Worm (Caenorhabditis elegans) whole organism, early embryonic: Measurements from ENCODE around the gene pccb-1.

Source experiments
- B0310.2 ChIP-seq: sonication (generic microtip); optimal IDR thresholded peaks from 2 replicates; lab custom pipeline; 2016; ENCODE audit warnings: mild to moderate bottlenecking, missing genetic modification characterization, missing compliant biosample characterization
- F13C5.2 ChIP-seq: sonication (generic microtip); optimal IDR thresholded peaks from 2 replicates; lab custom pipeline; 2017; ENCODE audit warnings: mild to moderate bottlenecking, missing genetic modification characterization, inconsistent platforms, missing compliant biosample characterization
- aly-1 ChIP-seq: sonication (generic microtip); optimal IDR thresholded peaks from 2 replicates; lab custom pipeline; 2016; ENCODE audit warnings: missing genetic modification characterization, missing compliant biosample characterization
- ama-1 ChIP-seq: fragments of 150-350 bp; optimal IDR thresholded peaks from 2 replicates; lab custom pipeline; 2014
- ceh-13 ChIP-seq: fragments of 200-800 bp; sonication (Bioruptor generic); optimal IDR thresholded peaks from 2 replicates; lab custom pipeline; 2018; ENCODE audit warnings: mild to moderate bottlenecking, missing genetic modification characterization, missing compliant biosample characterization
- ceh-36 ChIP-seq: sonication (generic microtip); optimal IDR thresholded peaks from 2 replicates; lab custom pipeline; 2016; ENCODE audit warnings: missing genetic modification characterization, inconsistent platforms, missing compliant biosample characterization
- ets-7 ChIP-seq: sonication (generic microtip); optimal IDR thresholded peaks from 2 replicates; lab custom pipeline; 2016; ENCODE audit warnings: missing genotype, missing genetic modification characterization, missing compliant biosample characterization
- flt-1 ChIP-seq: fragments of 200-800 bp; sonication (Bioruptor generic); IDR thresholded peaks from 2 replicates; pipeline ENCODE4 v1.3.6; 2022; ENCODE audit warnings: missing genetic modification characterization, missing compliant biosample characterization
- hmbx-1 ChIP-seq: sonication (generic microtip); optimal IDR thresholded peaks from 2 replicates; lab custom pipeline; 2016; ENCODE audit warnings: mild to moderate bottlenecking, missing genetic modification characterization, missing compliant biosample characterization
- hmg-4 ChIP-seq: fragments of 200-800 bp; sonication (Bioruptor generic); optimal IDR thresholded peaks from 2 replicates; lab custom pipeline; 2018; ENCODE audit warnings: mild to moderate bottlenecking, missing genetic modification characterization, missing compliant biosample characterization
- hnd-1 ChIP-seq: sonication (generic microtip); optimal IDR thresholded peaks from 2 replicates; lab custom pipeline; 2016; ENCODE audit warnings: missing genetic modification characterization, missing compliant biosample characterization
- pes-1 ChIP-seq: fragments of 200-800 bp; sonication (Bioruptor generic); IDR thresholded peaks from 2 replicates; pipeline ENCODE4 v1.3.6; 2022; ENCODE audit warnings: missing genetic modification reagents, missing genetic modification characterization, missing compliant biosample characterization
- scrt-1 ChIP-seq: fragments of 200-800 bp; sonication (Bioruptor generic); IDR thresholded peaks from 2 replicates; pipeline ENCODE4 v1.3.6; 2022; ENCODE audit warnings: missing genetic modification characterization, missing compliant biosample characterization
- sea-1 ChIP-seq: fragments of 200-800 bp; sonication (Bioruptor generic); conservative IDR thresholded peaks from 2 replicates; pipeline ENCODE4 v1.3.6; 2022; ENCODE audit warnings: missing genetic modification characterization, missing compliant biosample characterization
- tbx-11 ChIP-seq: fragments of 200-800 bp; sonication (Bioruptor generic); IDR thresholded peaks from 2 replicates; pipeline ENCODE4 v1.3.6; 2022; ENCODE audit warnings: missing genetic modification characterization, missing compliant biosample characterization
- tbx-37 ChIP-seq: fragments of 200-800 bp; sonication (Bioruptor generic); conservative IDR thresholded peaks from 2 replicates; pipeline ENCODE4 v1.3.6; 2022; ENCODE audit warnings: missing genetic modification reagents, missing genetic modification characterization, missing compliant biosample characterization
- tra-4 ChIP-seq: sonication (generic microtip); optimal IDR thresholded peaks from 2 replicates; lab custom pipeline; 2017; ENCODE audit warnings: missing genetic modification characterization, missing compliant biosample characterization

The pccb-1 gene

ce11 chrX:3089423-3089822, at the start of gene pccb-1:
Gene pccb-1, plus strand, starts transcription at chrX:3089549.
- no peak for TF ChIP-seq pes-1
- no peak for TF ChIP-seq hmg-4 (GFP tag; lab: Kevin White, UChicago)
- TF ChIP-seq sea-1 (GFP tag; lab: Robert Waterston, UW) = no peak
- no peak for TF ChIP-seq tbx-37 (GFP tag; lab: Robert Waterston, UW)
- TF ChIP-seq ceh-13 (GFP tag; lab: Kevin White, UChicago) = no peak
- no peak for TF ChIP-seq ets-7 (tag; lab: Kevin White, UChicago)
- no peak for TF ChIP-seq F13C5.2 (tag; lab: Kevin White, UChicago)
- no peak for TF ChIP-seq tra-4 (tag; lab: Kevin White, UChicago)
- no peak for TF ChIP-seq B0310.2 (tag; lab: Kevin White, UChicago)

- TF ChIP-seq flt-1 (no peak), pes-1 (no peak), aly-1 (tag; lab: Kevin White, UChicago) (no peak), ceh-36 (tag; lab: Kevin White, UChicago) (no peak), ama-1 (lab: Kevin White, UChicago) (no peak), ets-7 (tag; lab: Kevin White, UChicago) (no peak), hmbx-1 (tag; lab: Kevin White, UChicago) (no peak), tra-4 (tag; lab: Kevin White, UChicago) (no peak), hnd-1 (no peak), tbx-37 (GFP tag; lab: Robert Waterston, UW) (no peak), B0310.2 (tag; lab: Kevin White, UChicago) (no peak)
Observed at ce11 chrX:3040021-3040420, 49.3 kb upstream of the pccb-1 start.

ce11 chrX:3040609-3041008, 48.7 kb upstream of the pccb-1 start:
- TF ChIP-seq hmg-4 (GFP tag; lab: Kevin White, UChicago) (peak; percentile 50), tbx-37 (GFP tag; lab: Robert Waterston, UW) (no peak)

- TF ChIP-seq ama-1 (lab: Kevin White, UChicago) (no peak), ets-7 (tag; lab: Kevin White, UChicago) (no peak), flt-1 (no peak), tbx-11 (GFP tag; lab: Robert Waterston, UW) (no peak), hmg-4 (GFP tag; lab: Kevin White, UChicago) (no peak), scrt-1 (GFP tag; lab: Robert Waterston, UW) (no peak)
Observed at ce11 chrX:3045466-3045865, 43.9 kb upstream of the pccb-1 start, which contains the start of gene cnnm-3. Gene cnnm-3, minus strand, starts transcription at chrX:3045847.

- TF ChIP-seq flt-1 (no peak), ceh-13 (GFP tag; lab: Kevin White, UChicago) (no peak), hmg-4 (GFP tag; lab: Kevin White, UChicago) (no peak), tra-4 (tag; lab: Kevin White, UChicago) (no peak), pes-1 (no peak), tbx-11 (GFP tag; lab: Robert Waterston, UW) (no peak), ets-7 (tag; lab: Kevin White, UChicago) (no peak), sea-1 (GFP tag; lab: Robert Waterston, UW) (no peak), B0310.2 (tag; lab: Kevin White, UChicago) (no peak), F13C5.2 (tag; lab: Kevin White, UChicago) (no peak), hnd-1 (no peak), tbx-37 (GFP tag; lab: Robert Waterston, UW) (no peak)
Observed at ce11 chrX:3047224-3047623, 42.1 kb upstream of the pccb-1 start.

- TF ChIP-seq aly-1 (tag; lab: Kevin White, UChicago) = no peak
- TF ChIP-seq hmbx-1 (tag; lab: Kevin White, UChicago) = no peak
Observed at ce11 chrX:3048696-3049095, 40.7 kb upstream of the pccb-1 start.

ce11 chrX:3049233-3049632, 40.1 kb upstream of the pccb-1 start:
- TF ChIP-seq ceh-36 (tag; lab: Kevin White, UChicago) (no peak), scrt-1 (GFP tag; lab: Robert Waterston, UW) (no peak), F13C5.2 (tag; lab: Kevin White, UChicago) (no peak), tra-4 (tag; lab: Kevin White, UChicago) (no peak), tbx-37 (GFP tag; lab: Robert Waterston, UW) (no peak), hmg-4 (GFP tag; lab: Kevin White, UChicago) (no peak), hnd-1 (no peak), tbx-11 (GFP tag; lab: Robert Waterston, UW) (no peak), B0310.2 (tag; lab: Kevin White, UChicago) (no peak), pes-1 (no peak), ets-7 (tag; lab: Kevin White, UChicago) (no peak), hmbx-1 (tag; lab: Kevin White, UChicago) (no peak), ceh-13 (GFP tag; lab: Kevin White, UChicago) (no peak), sea-1 (GFP tag; lab: Robert Waterston, UW) (no peak), flt-1 (no peak), ama-1 (lab: Kevin White, UChicago) (no peak), aly-1 (tag; lab: Kevin White, UChicago) (no peak)

- TF ChIP-seq pes-1 (no peak), F13C5.2 (tag; lab: Kevin White, UChicago) (no peak), tra-4 (tag; lab: Kevin White, UChicago) (no peak), aly-1 (tag; lab: Kevin White, UChicago) (no peak), B0310.2 (tag; lab: Kevin White, UChicago) (no peak), scrt-1 (GFP tag; lab: Robert Waterston, UW) (no peak), ceh-13 (GFP tag; lab: Kevin White, UChicago) (no peak), ceh-36 (tag; lab: Kevin White, UChicago) (no peak), hmg-4 (GFP tag; lab: Kevin White, UChicago) (no peak), flt-1 (no peak), hmbx-1 (tag; lab: Kevin White, UChicago) (no peak), tbx-37 (GFP tag; lab: Robert Waterston, UW) (no peak), ets-7 (tag; lab: Kevin White, UChicago) (no peak), ama-1 (lab: Kevin White, UChicago) (no peak), tbx-11 (GFP tag; lab: Robert Waterston, UW) (no peak), hnd-1 (no peak)
Observed at ce11 chrX:3051315-3051993, 37.9 kb upstream of the pccb-1 start.
